Worm (Caenorhabditis elegans) whole organism, midembryonic: ENCODE results near the gene emg-1.

Experiments
- T22C8.4 ChIP-seq: fragments of 200-800 bp; sonication (Bioruptor generic); IDR thresholded peaks from 2 replicates; pipeline ENCODE4 v1.3.6; 2022; ENCODE audit warnings: missing genetic modification characterization, missing compliant biosample characterization
- cog-1 ChIP-seq: sonication (generic microtip); optimal IDR thresholded peaks from 2 replicates; lab custom pipeline; 2016; ENCODE audit warnings: missing genetic modification characterization, missing compliant biosample characterization
- flt-1 ChIP-seq: fragments of 200-800 bp; sonication (Bioruptor generic); IDR thresholded peaks from 2 replicates; pipeline ENCODE4 v1.3.6; 2022; ENCODE audit warnings: missing genetic modification characterization, missing compliant biosample characterization
- klf-2 ChIP-seq: fragments of 200-800 bp; sonication (Bioruptor generic); conservative IDR thresholded peaks from 2 replicates; pipeline ENCODE4 v1.3.6; 2022; ENCODE audit warnings: missing genetic modification reagents, missing genetic modification characterization, missing compliant biosample characterization
- med-1 ChIP-seq: sonication (generic microtip); optimal IDR thresholded peaks from 2 replicates; lab custom pipeline; 2017; ENCODE audit warnings: missing genetic modification characterization, mild to moderate bottlenecking, missing compliant biosample characterization, antibody characterized with exemption, missing genetic modification reagents; ENCODE audit not compliant: insufficient read depth
- ref-1 ChIP-seq: fragments of 200-800 bp; sonication (Bioruptor generic); conservative IDR thresholded peaks from 2 replicates; pipeline ENCODE4 v1.3.6; 2022; ENCODE audit warnings: missing genetic modification reagents, missing genetic modification characterization, missing compliant biosample characterization
- tab-1 ChIP-seq: fragments of 200-800 bp; sonication (Bioruptor generic); IDR thresholded peaks from 2 replicates; pipeline ENCODE4 v1.3.6; 2022; ENCODE audit warnings: missing genetic modification characterization, missing compliant biosample characterization
- ztf-23 ChIP-seq: fragments of 200-800 bp; sonication (Bioruptor generic); IDR thresholded peaks from 2 replicates; pipeline ENCODE4 v1.3.6; 2022; ENCODE audit warnings: missing genetic modification reagents, missing genetic modification characterization, missing compliant biosample characterization
- ztf-29 ChIP-seq: fragments of 200-800 bp; sonication (Bioruptor generic); IDR thresholded peaks from 2 replicates; pipeline ENCODE4 v1.3.6; 2022; ENCODE audit warnings: missing genetic modification reagents, missing genetic modification characterization, missing compliant biosample characterization

emg-1 gene

DNA sequence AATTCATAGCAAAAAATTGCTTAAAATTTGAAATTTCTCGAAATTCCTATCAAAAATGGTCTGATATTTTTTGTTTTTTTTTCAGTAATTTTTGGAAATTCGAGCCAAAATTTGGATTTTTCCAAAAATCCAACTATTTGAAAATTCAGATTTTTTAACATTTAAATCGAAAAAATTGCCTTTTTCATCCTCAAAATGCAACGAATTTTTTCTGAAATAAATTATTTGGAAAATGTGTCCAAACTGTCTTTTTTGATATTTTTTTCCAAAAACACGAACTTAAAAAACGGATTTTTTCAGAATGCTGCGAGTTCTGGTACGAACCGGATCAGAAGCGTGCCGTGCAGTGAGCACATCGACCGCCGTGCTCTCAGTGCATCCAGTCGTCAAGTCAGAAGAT, 34.2 kb upstream of the emg-1 start, which contains the start of gene mrpl-22:
Gene mrpl-22, plus strand, starts transcription at position 301 of the 400 bp plus-strand sequence.
- TF ChIP-seq cog-1 (tag; lab: Kevin White, UChicago) (no peak), flt-1 (no peak), ztf-29 (no peak), tab-1 (no peak), ref-1 (no peak), T22C8.4 (GFP tag; lab: Robert Waterston, UW) (no peak), ztf-23 (no peak), med-1 (no peak), klf-2 (no peak)

DNA sequence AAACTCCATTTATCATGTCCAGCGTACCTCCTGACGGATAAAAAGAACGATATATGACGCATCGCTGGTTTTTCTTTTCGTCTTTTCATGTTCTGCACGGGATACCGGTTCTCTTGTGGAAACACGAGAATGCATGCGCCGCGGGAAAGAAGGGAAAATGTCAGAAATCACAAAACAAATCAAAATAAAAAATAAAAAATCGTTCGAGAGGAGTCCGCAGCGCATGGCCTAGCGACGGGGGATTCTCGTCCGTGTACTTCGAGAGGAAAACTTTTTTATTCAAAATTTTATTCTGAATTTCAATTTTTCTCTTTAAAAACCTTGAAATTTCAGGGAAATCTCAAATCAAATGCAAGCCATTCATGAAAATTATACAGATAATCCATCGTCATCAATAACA, 28.1 kb upstream of the emg-1 start, which contains the start of the genes lron-10 and hpr-9:
Gene lron-10, minus strand, starts transcription at position 162 of the 400 bp plus-strand sequence.
Gene hpr-9, plus strand, starts transcription at position 344 of the 400 bp plus-strand sequence.
- TF ChIP-seq klf-2 (no peak), cog-1 (tag; lab: Kevin White, UChicago) (no peak), ref-1 (no peak), flt-1 (peak; percentile 48; the same call in 1 of the 2 replicates), med-1 (no peak), ztf-29 (no peak), tab-1 (no peak), ztf-23 (0 out of 2 replicates have a peak, but pooled peaks have one; percentile 55), T22C8.4 (GFP tag; lab: Robert Waterston, UW) (no peak)

DNA sequence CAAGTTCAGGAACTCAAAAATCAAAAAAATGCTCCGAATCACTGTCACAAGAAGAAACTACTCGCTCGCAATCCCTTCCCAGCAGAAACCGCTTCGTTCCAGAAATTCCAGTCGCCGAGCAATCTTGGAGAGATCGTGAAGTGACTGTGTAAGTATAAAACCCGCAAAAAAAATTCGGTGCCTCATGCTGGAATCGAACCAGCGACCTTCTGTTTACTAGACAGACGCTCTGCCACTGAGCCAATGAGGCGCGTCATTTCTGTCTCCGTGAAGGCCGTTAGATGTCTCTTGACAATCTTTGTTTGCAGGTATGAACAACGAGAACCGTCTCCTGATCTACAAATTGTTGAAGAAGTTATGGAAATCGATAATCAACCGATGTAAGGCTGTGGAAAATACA, 24.8 kb upstream of the emg-1 start:
- peak; percentile 94 for TF ChIP-seq flt-1
- peak; percentile 81 for TF ChIP-seq klf-2
- peak; percentile 82 for TF ChIP-seq ztf-23
- peak; percentile 92 for TF ChIP-seq T22C8.4 (GFP tag; lab: Robert Waterston, UW)
- TF ChIP-seq cog-1 (tag; lab: Kevin White, UChicago), result peak; percentile 51
- peak; percentile 67 for TF ChIP-seq ztf-29
- TF ChIP-seq med-1, result peak; percentile 55
- peak; percentile 93 for TF ChIP-seq tab-1
- TF ChIP-seq ref-1, result peak; percentile 85

DNA sequence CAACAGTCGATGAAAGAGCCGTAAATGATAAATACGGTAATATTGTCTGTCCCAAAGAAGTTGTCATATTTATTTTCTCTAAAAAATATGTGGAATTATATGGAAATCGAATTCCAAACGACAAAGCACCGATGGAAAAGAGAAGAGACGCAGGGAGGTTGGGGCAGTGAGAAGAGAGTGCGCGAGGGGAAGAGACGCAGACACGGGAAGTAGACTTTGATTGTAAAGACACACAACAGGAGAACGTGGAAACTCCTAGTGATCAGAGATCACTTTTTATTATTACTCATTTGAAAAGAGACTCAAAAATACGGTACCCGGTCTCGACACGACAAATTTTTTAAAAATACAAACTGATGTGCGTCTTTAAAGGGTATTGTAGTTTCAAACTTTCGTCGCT, 21.0 kb upstream of the emg-1 start:
- no peak for TF ChIP-seq ztf-29
- no peak for TF ChIP-seq ztf-23
- TF ChIP-seq tab-1, result no peak
- no peak for TF ChIP-seq cog-1 (tag; lab: Kevin White, UChicago)
- TF ChIP-seq med-1, result no peak
- no peak for TF ChIP-seq ref-1
- no peak for TF ChIP-seq flt-1
- TF ChIP-seq klf-2, result no peak
- no peak for TF ChIP-seq T22C8.4 (GFP tag; lab: Robert Waterston, UW)

DNA sequence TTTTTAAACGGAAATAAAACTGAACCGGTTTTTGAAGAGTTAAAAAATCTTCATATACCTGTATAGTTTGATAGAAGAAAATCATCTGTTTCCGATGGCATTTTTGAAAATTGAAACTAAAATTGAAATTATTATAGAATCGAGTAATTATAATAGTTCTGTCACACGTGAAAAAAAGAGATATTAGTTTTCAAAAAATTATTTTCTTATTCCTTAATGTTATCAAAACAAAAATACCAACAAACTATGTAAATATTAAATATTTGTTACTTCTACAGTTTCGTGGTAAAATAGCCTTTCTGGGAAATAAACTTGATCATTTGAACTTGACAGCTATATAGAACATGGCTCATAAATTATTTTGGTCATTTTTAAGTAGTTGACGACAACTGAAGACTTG, 20.3 kb upstream of the emg-1 start, which contains the start of gene swt-4:
Gene swt-4, minus strand, starts transcription at position 101 of the 400 bp plus-strand sequence.
- TF ChIP-seq tab-1 (no peak), ztf-29 (no peak), T22C8.4 (GFP tag; lab: Robert Waterston, UW) (no peak), med-1 (no peak), flt-1 (no peak), klf-2 (no peak), cog-1 (tag; lab: Kevin White, UChicago) (no peak), ref-1 (no peak), ztf-23 (no peak)

DNA sequence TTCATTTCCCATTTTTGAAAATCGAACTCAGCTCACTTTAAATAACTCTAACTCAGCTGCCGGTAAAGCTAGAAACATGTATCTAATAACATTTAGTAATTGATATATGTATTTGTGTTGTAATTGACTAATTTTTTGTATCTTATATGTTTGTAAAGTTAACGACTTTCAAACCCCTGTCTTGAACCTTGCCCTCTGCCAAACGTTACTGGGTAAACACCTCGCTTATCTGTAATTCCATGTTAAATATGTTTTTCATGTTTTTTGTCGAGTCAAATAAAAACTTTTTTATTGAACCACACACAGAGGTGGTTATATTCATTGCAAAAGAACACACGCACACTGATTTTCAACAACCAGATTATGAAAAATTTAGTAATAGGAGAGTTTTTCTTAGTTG, 19.5 kb upstream of the emg-1 start:
- TF ChIP-seq cog-1 (tag; lab: Kevin White, UChicago), result no peak
- no peak for TF ChIP-seq T22C8.4 (GFP tag; lab: Robert Waterston, UW)
- TF ChIP-seq tab-1, result no peak
- TF ChIP-seq ztf-23, result no peak
- no peak for TF ChIP-seq ref-1
- TF ChIP-seq flt-1, result no peak
- no peak for TF ChIP-seq med-1
- TF ChIP-seq klf-2, result no peak
- no peak for TF ChIP-seq ztf-29

DNA sequence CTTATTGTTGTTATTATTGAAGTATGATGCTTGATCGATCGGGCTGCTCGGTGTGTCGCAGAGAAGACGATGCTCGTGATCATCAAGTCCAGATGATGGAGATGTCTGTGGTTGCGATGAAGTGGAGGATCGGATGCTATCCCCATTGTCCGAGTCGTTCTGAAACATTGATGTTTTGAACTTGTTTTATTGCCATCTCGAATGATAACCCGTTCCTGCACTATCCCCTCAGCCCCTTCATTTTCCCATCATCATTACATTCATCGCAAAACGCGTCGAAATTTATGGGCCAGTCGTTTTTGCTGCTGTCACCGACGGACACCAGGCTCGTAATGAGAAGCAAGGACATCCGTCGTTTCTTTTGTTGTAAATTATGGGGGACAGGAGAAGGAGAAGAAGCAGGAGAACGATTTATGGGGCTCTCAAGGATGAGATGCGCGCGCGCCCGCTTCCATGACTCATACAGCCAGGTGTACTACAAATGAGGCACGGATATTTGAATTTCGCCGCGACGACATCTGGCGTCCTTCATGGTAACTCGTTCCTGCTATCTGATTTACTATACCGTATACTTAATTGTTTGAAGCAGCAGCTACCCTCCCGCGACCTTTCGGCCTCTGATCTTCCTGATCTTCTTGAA, 17.3 kb upstream of the emg-1 start:
- no peak for TF ChIP-seq med-1
- no peak for TF ChIP-seq cog-1 (tag; lab: Kevin White, UChicago)
- no peak for TF ChIP-seq ref-1
- no peak for TF ChIP-seq T22C8.4 (GFP tag; lab: Robert Waterston, UW)
- no peak for TF ChIP-seq ztf-23
- TF ChIP-seq klf-2, result no peak
- TF ChIP-seq tab-1, result no peak
- TF ChIP-seq ztf-29, result no peak
- no peak for TF ChIP-seq flt-1

DNA sequence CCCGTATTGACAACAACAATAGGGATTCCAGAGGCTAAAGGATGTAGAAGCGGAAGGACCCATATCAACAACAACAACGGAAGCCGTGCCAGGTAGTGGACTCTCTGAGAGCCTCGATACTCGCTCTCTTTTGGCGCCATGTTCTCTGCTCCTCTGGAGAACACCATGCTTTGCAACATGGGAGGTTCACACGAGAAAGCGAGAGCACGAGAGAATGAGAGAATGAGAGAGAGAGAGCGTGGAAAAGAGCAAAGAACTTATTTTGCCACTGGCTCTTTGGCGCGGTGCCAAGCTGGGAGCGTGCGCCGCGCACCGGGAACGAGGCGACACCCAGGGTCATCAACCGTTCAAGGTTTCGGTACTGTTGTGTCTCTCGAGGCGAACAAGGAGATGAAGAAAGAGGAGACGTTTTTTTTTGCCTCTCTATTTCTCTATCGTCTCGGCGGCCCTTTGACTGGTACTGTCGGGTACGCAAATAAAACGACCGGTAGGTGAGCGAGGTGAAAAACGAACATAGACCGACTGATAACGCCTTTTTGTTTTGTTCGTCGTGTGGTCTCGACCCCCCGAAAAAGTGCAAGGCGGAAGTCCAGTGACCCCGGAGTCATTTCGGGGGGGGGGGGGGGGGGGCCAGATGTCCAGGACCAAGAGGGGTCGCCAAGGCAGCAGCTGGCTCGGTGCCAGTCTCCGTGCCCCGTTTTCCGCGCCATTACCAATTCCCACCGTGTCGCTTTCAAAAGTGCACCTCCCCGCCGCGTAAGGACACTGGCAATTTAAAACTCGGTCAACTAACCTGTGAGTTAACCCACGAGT, 16.5 kb upstream of the emg-1 start, which contains the start of gene Y39A1A.10:
Gene Y39A1A.10, plus strand, starts transcription at position 139 of the 813 bp plus-strand sequence.
- TF ChIP-seq klf-2, result no peak
- TF ChIP-seq cog-1 (tag; lab: Kevin White, UChicago), result no peak
- no peak for TF ChIP-seq ztf-29
- no peak for TF ChIP-seq T22C8.4 (GFP tag; lab: Robert Waterston, UW)
- TF ChIP-seq tab-1, result no peak
- TF ChIP-seq ref-1, result no peak
- no peak for TF ChIP-seq med-1
- no peak for TF ChIP-seq flt-1
- TF ChIP-seq ztf-23, result no peak

DNA sequence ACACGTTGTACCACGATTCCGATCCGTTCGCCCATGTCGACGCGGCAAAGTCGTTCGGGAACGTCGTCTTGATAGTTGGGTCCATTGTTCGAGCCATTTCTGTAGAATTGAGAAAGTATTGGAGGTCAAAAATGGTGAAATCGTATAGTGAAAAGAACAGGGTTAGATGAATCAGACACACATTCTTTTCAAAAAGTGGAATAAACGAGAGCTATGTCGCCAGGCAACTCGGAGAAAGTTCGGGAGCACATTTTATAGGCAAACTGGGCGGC, 16.0 kb upstream of the emg-1 start, which contains the start of gene Y39A1A.9:
Gene Y39A1A.9, minus strand, starts transcription at position 99 of the 272 bp plus-strand sequence.
- no peak for TF ChIP-seq flt-1

DNA sequence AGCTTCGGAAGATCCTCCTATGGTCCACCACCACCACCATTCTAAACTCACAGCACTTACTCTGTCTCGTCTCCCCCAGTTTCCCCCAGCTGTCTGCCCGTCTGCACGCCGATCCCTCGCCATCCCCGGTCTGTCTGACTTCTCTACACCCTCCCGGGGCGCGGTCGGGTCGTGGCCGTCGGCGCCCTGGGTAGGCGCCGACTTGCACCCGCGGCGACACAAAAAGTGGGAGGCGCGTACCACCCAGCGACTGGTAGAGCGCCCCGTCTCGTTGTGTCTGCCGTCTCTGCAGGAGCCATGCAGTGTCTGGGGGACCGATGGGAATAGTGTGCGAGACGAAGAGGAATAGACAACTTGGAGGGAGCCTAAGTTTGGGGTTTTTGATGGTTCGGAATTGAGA, 15.3 kb upstream of the emg-1 start:
- TF ChIP-seq med-1, result no peak
- peak; percentile 30; the same call in 1 of the 2 replicates for TF ChIP-seq klf-2
- TF ChIP-seq ztf-29, result no peak
- TF ChIP-seq flt-1, result peak; percentile 83
- TF ChIP-seq cog-1 (tag; lab: Kevin White, UChicago), result peak; percentile 19
- no peak for TF ChIP-seq T22C8.4 (GFP tag; lab: Robert Waterston, UW)
- 0 out of 2 replicates have a peak, but pooled peaks have one; percentile 60 for TF ChIP-seq ztf-23
- TF ChIP-seq ref-1, result no peak

DNA sequence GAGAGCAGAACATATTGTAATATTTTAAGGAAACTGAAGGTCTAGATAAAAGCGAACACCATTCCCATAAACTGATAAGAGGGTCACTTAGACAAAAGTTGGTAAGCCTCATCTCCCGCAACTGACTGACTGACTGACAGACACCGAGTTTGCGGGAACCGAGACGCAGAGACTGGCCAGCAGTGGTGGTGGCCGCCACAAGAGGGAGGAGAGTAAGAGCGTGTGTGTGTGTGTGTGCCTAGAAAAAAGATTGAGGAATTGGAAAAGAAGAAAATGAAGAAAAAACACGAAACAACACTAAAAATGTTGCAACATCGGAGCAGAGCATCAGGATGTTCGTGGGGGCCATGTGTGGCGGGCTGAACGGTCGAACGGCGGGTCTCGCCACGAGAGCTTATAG, 14.7 kb upstream of the emg-1 start:
- TF ChIP-seq ztf-23, result no peak
- TF ChIP-seq cog-1 (tag; lab: Kevin White, UChicago), result no peak
- no peak for TF ChIP-seq flt-1
- TF ChIP-seq ref-1, result no peak
- no peak for TF ChIP-seq ztf-29
- no peak for TF ChIP-seq tab-1
- TF ChIP-seq klf-2, result no peak
- no peak for TF ChIP-seq T22C8.4 (GFP tag; lab: Robert Waterston, UW)
- TF ChIP-seq med-1, result no peak
